Fruit fly (Drosophila melanogaster) whole organism, wandering third instar larva: ENCODE measurements around the gene Cpr76Bc.

ENCODE experiments used
- CrebA ChIP-seq: fragments of 200-800 bp; sonication (Bioruptor generic); optimal IDR thresholded peaks from 2 replicates; lab custom pipeline; 2016; ENCODE audit warnings: missing biosample characterization, mild to moderate bottlenecking, missing genetic modification characterization, borderline replicate concordance
- Dfd ChIP-seq: fragments of >200 bp; optimal IDR thresholded peaks from 2 replicates; lab custom pipeline; 2017; ENCODE audit warnings: missing biosample characterization, missing genetic modification characterization
- Hnf4 ChIP-seq: fragments of 200-800 bp; sonication (Bioruptor generic); optimal IDR thresholded peaks from 2 replicates; lab custom pipeline; 2016; ENCODE audit warnings: missing biosample characterization, mild to moderate bottlenecking, missing genetic modification characterization
- Hr83 ChIP-seq: fragments of 200-300 bp; sonication (Bioruptor generic); optimal IDR thresholded peaks from 2 replicates; lab custom pipeline; 2016; ENCODE audit warnings: missing biosample characterization, mild to moderate bottlenecking, missing genetic modification characterization, moderate library complexity; ENCODE audit not compliant: poor library complexity, severe bottlenecking
- Rel ChIP-seq, 2 experiments: fragments of 200-800 bp; sonication (Bioruptor generic) in 1 of 2; optimal IDR thresholded peaks; 2 replicates in 1 of 2; 3 replicates in 1 of 2; lab custom pipeline; 2016 to 2019; ENCODE audit warnings: mild to moderate bottlenecking in 2 of 2, missing biosample characterization in 2 of 2, missing genetic modification characterization in 2 of 2, moderate library complexity in 1 of 2
- Vsx2 ChIP-seq: fragments of 200-300, 225-300 bp; sonication (Bioruptor generic); optimal IDR thresholded peaks from 2 replicates; lab custom pipeline; 2018; ENCODE audit warnings: missing biosample characterization, missing genetic modification characterization; ENCODE audit not compliant: partially characterized antibody
- foxo ChIP-seq, 2 experiments: fragments of 200-800 bp; sonication (Bioruptor generic); optimal IDR thresholded peaks; 2 replicates in 1 of 2; 3 replicates in 1 of 2; lab custom pipeline; 2016 to 2017; ENCODE audit warnings: missing biosample characterization in 2 of 2, missing genetic modification characterization in 2 of 2
- h ChIP-seq: fragments of 200-800 bp; sonication (Bioruptor generic); optimal IDR thresholded peaks from 3 replicates; lab custom pipeline; 2016; ENCODE audit warnings: missing biosample characterization, mild to moderate bottlenecking, missing genetic modification characterization
- lola ChIP-seq: fragments of >200 bp; optimal IDR thresholded peaks from 2 replicates; lab custom pipeline; 2017; ENCODE audit warnings: missing biosample characterization, missing genetic modification characterization
- pan ChIP-seq: fragments of >200 bp; optimal IDR thresholded peaks from 2 replicates; lab custom pipeline; 2017
- psq ChIP-seq: fragments of 200-800 bp; sonication (Bioruptor generic); optimal IDR thresholded peaks from 3 replicates; lab custom pipeline; 2017; ENCODE audit warnings: missing biosample characterization, mild to moderate bottlenecking, missing genetic modification characterization, moderate library complexity
- rgr ChIP-seq: fragments of 200-800 bp; sonication (Bioruptor generic); optimal IDR thresholded peaks from 3 replicates; lab custom pipeline; 2016; ENCODE audit warnings: missing biosample characterization, mild to moderate bottlenecking, missing genetic modification characterization

DNA sequence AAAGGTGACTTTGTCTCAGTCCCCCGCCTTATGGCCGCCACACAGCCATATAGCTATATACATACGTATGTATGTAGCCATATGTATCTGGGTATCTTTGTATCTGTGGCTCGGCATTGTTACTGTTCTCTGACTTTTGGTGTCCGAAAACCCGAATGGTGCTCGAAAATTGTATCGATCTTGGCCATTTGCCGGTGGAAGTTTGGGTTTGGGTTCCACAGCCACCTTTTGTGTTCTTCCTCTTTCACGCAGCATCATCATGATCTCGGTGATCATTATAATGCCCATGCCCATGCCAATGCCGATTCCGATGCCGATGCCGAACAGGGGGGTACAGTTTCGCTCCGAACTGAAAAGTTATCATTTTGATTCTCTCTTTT lies 37.2 kb downstream of the Cpr76Bc start:
- no peak for TF ChIP-seq Hnf4 (GFP tag; lab: Kevin White, UChicago)
- TF ChIP-seq Dfd (GFP tag; lab: Kevin White, UChicago): no peak
- TF ChIP-seq CrebA (GFP tag; lab: Kevin White, UChicago): no peak
- TF ChIP-seq psq (GFP tag; lab: Kevin White, UChicago): peak; percentile 0
- TF ChIP-seq pan: no peak
- no peak for TF ChIP-seq h (GFP tag; lab: Kevin White, UChicago)
- no peak for TF ChIP-seq Vsx2 (GFP tag; lab: Kevin White, UChicago)
- no peak for TF ChIP-seq Rel (GFP tag; optimal IDR thresholded peaks at IDR 0.05; lab: Kevin White, UChicago)
- no peak for TF ChIP-seq Rel (tag; optimal IDR thresholded peaks at IDR 0.05; lab: Kevin White, UChicago)
- peak; percentile 1 for TF ChIP-seq Hr83
- no peak for TF ChIP-seq rgr (GFP tag; lab: Kevin White, UChicago)
- no peak for TF ChIP-seq foxo (GFP tag; optimal IDR thresholded peaks at IDR 0.05; lab: Kevin White, UChicago)
- TF ChIP-seq lola: no peak
